Fruit fly (Drosophila melanogaster): Measurements from ENCODE around the gene CG5674.

DNA sequence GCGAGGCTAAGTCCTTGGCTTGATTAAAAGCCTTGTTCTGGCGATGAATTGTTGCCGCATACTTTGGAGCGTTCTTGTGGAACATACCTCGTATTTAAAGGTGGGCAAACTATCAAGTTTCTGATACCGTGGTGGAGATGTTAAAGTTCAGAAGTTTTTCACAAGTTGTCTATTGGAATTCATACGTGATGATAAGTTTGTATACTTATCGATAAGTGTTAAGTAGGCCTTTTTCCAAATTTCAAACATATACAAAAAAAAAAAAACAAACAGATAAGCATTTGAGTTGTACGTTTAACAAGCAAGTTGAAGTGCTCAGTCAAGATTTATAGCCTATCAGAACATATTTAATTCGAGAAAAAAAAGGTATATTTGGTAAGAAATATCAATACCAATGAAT, 22.9 kb downstream of the CG5674 start, which contains the start of gene CG5681:
- no peak for TF ChIP-seq CG8478 (optimal IDR thresholded peaks at IDR 0.05)
- TF ChIP-seq CTCF (optimal IDR thresholded peaks at IDR 0.05), result no peak

Data from S2 (cell line).